Fruit fly (Drosophila melanogaster) whole organism, wandering third instar larva: Measurements from ENCODE around the gene Tbcc.

Experiments used
- Abd-B ChIP-seq: fragments of >200 bp; optimal IDR thresholded peaks from 2 replicates; lab custom pipeline; 2017; ENCODE audit warnings: missing biosample characterization, missing genetic modification characterization
- CG32264 ChIP-seq: fragments of 200-800 bp; sonication (Bioruptor generic); optimal IDR thresholded peaks from 2 replicates; lab custom pipeline; 2016; ENCODE audit warnings: missing biosample characterization, missing genetic modification characterization
- CG9705 ChIP-seq: fragments of 200-800 bp; sonication (Bioruptor generic); optimal IDR thresholded peaks from 2 replicates; lab custom pipeline; 2018; ENCODE audit warnings: missing biosample characterization, mild to moderate bottlenecking, missing genetic modification characterization
- CrebA ChIP-seq: fragments of 200-800 bp; sonication (Bioruptor generic); optimal IDR thresholded peaks from 2 replicates; lab custom pipeline; 2016; ENCODE audit warnings: missing biosample characterization, mild to moderate bottlenecking, missing genetic modification characterization, borderline replicate concordance
- Dfd ChIP-seq: fragments of >200 bp; optimal IDR thresholded peaks from 2 replicates; lab custom pipeline; 2017; ENCODE audit warnings: missing biosample characterization, missing genetic modification characterization
- Dif ChIP-seq: fragments of 200-275, 200-300 bp; sonication (Bioruptor generic); optimal IDR thresholded peaks from 2 replicates; lab custom pipeline; 2018; ENCODE audit warnings: missing biosample characterization, missing genetic modification characterization; ENCODE audit not compliant: partially characterized antibody
- GATAd ChIP-seq: sonication (Bioruptor generic); optimal IDR thresholded peaks from 2 replicates; lab custom pipeline; 2016; ENCODE audit warnings: missing biosample characterization, missing genetic modification characterization
- HLH106 ChIP-seq: fragments of 200-800 bp; optimal IDR thresholded peaks from 3 replicates; lab custom pipeline; 2019; ENCODE audit warnings: missing biosample characterization, mild to moderate bottlenecking, missing genetic modification characterization, moderate library complexity
- Hnf4 ChIP-seq: fragments of 200-800 bp; sonication (Bioruptor generic); optimal IDR thresholded peaks from 2 replicates; lab custom pipeline; 2016; ENCODE audit warnings: missing biosample characterization, mild to moderate bottlenecking, missing genetic modification characterization
- Hr78 ChIP-seq: fragments of >200 bp; optimal IDR thresholded peaks from 2 replicates; lab custom pipeline; 2017; ENCODE audit warnings: missing biosample characterization, missing genetic modification characterization
- Hr83 ChIP-seq: fragments of 200-300 bp; sonication (Bioruptor generic); optimal IDR thresholded peaks from 2 replicates; lab custom pipeline; 2016; ENCODE audit warnings: missing biosample characterization, mild to moderate bottlenecking, missing genetic modification characterization, moderate library complexity; ENCODE audit not compliant: poor library complexity, severe bottlenecking
- Jra ChIP-seq: sonication (Bioruptor generic); optimal IDR thresholded peaks from 2 replicates; lab custom pipeline; 2016; ENCODE audit warnings: missing biosample characterization, missing genetic modification characterization
- Mio ChIP-seq: sonication (Bioruptor generic); optimal IDR thresholded peaks from 2 replicates; lab custom pipeline; 2016; ENCODE audit warnings: missing biosample characterization, missing genetic modification characterization
- Myc ChIP-seq: fragments of >200 bp; optimal IDR thresholded peaks from 2 replicates; lab custom pipeline; 2017
- N ChIP-seq: fragments of >200 bp; optimal IDR thresholded peaks from 2 replicates; lab custom pipeline; 2018; ENCODE audit warnings: missing biosample characterization, missing external identifiers, missing genetic modification characterization
- OdsH ChIP-seq: fragments of 200-800 bp; sonication (Bioruptor generic); optimal IDR thresholded peaks from 2 replicates; lab custom pipeline; 2016; ENCODE audit warnings: missing biosample characterization, mild to moderate bottlenecking, missing genetic modification characterization
- Rel ChIP-seq, 2 experiments: fragments of 200-800 bp; sonication (Bioruptor generic) in 1 of 2; optimal IDR thresholded peaks; 2 replicates in 1 of 2; 3 replicates in 1 of 2; lab custom pipeline; 2016 to 2019; ENCODE audit warnings: mild to moderate bottlenecking in 2 of 2, missing biosample characterization in 2 of 2, missing genetic modification characterization in 2 of 2, moderate library complexity in 1 of 2
- Sp1 ChIP-seq: fragments of 200-800 bp; sonication (Bioruptor generic); optimal IDR thresholded peaks from 3 replicates; lab custom pipeline; 2019; ENCODE audit warnings: missing biosample characterization, mild to moderate bottlenecking, missing genetic modification characterization, moderate library complexity
- Vsx2 ChIP-seq: fragments of 200-300, 225-300 bp; sonication (Bioruptor generic); optimal IDR thresholded peaks from 2 replicates; lab custom pipeline; 2018; ENCODE audit warnings: missing biosample characterization, missing genetic modification characterization; ENCODE audit not compliant: partially characterized antibody
- br ChIP-seq: fragments of 200-800 bp; sonication (Bioruptor generic); optimal IDR thresholded peaks from 2 replicates; lab custom pipeline; 2016; ENCODE audit warnings: missing biosample characterization, missing genetic modification characterization
- brk ChIP-seq: fragments of 200-800 bp; sonication (Bioruptor generic); optimal IDR thresholded peaks from 2 replicates; lab custom pipeline; 2016; ENCODE audit warnings: missing biosample characterization, mild to moderate bottlenecking, missing genetic modification characterization
- dl ChIP-seq, 2 experiments: fragments of 175-275, 200-275 bp in 1 of 2; fragments of 200-275 bp in 1 of 2; sonication (Bioruptor generic); optimal IDR thresholded peaks; lab custom pipeline; 2018; ENCODE audit warnings: mild to moderate bottlenecking in 2 of 2, missing biosample characterization in 2 of 2, missing genetic modification characterization in 2 of 2, moderate library complexity in 2 of 2; ENCODE audit not compliant: partially characterized antibody in 2 of 2, insufficient read depth in 1 of 2
- dmrt93B ChIP-seq: fragments of 200-800 bp; sonication (Bioruptor generic); optimal IDR thresholded peaks from 2 replicates; lab custom pipeline; 2018; ENCODE audit warnings: missing biosample characterization, mild to moderate bottlenecking, missing genetic modification characterization
- dsf ChIP-seq: sonication (Bioruptor generic); optimal IDR thresholded peaks from 2 replicates; lab custom pipeline; 2016; ENCODE audit warnings: missing biosample characterization, missing genetic modification characterization, borderline replicate concordance
- ey ChIP-seq: fragments of 200-800 bp; sonication (Bioruptor generic); optimal IDR thresholded peaks from 2 replicates; lab custom pipeline; 2016; ENCODE audit warnings: missing biosample characterization, missing genetic modification characterization
- foxo ChIP-seq, 2 experiments: fragments of 200-800 bp; sonication (Bioruptor generic); optimal IDR thresholded peaks; 2 replicates in 1 of 2; 3 replicates in 1 of 2; lab custom pipeline; 2016 to 2017; ENCODE audit warnings: missing biosample characterization in 2 of 2, missing genetic modification characterization in 2 of 2
- fru ChIP-seq: fragments of 200-800 bp; sonication (Bioruptor generic); optimal IDR thresholded peaks from 3 replicates; lab custom pipeline; 2016; ENCODE audit warnings: missing biosample characterization, mild to moderate bottlenecking, missing genetic modification characterization
- h ChIP-seq: fragments of 200-800 bp; sonication (Bioruptor generic); optimal IDR thresholded peaks from 3 replicates; lab custom pipeline; 2016; ENCODE audit warnings: missing biosample characterization, mild to moderate bottlenecking, missing genetic modification characterization
- jim ChIP-seq: fragments of 175-275, 200-325 bp; sonication (Bioruptor generic); optimal IDR thresholded peaks from 2 replicates; lab custom pipeline; 2016; ENCODE audit warnings: missing biosample characterization, mild to moderate bottlenecking, missing genetic modification characterization
- lola ChIP-seq: fragments of >200 bp; optimal IDR thresholded peaks from 2 replicates; lab custom pipeline; 2017; ENCODE audit warnings: missing biosample characterization, missing genetic modification characterization
- pan ChIP-seq: fragments of >200 bp; optimal IDR thresholded peaks from 2 replicates; lab custom pipeline; 2017
- psq ChIP-seq: fragments of 200-800 bp; sonication (Bioruptor generic); optimal IDR thresholded peaks from 3 replicates; lab custom pipeline; 2017; ENCODE audit warnings: missing biosample characterization, mild to moderate bottlenecking, missing genetic modification characterization, moderate library complexity
- rgr ChIP-seq: fragments of 200-800 bp; sonication (Bioruptor generic); optimal IDR thresholded peaks from 3 replicates; lab custom pipeline; 2016; ENCODE audit warnings: missing biosample characterization, mild to moderate bottlenecking, missing genetic modification characterization
- sage ChIP-seq: fragments of 200-800 bp; sonication (Bioruptor generic); optimal IDR thresholded peaks from 2 replicates; lab custom pipeline; 2016; ENCODE audit warnings: missing biosample characterization, mild to moderate bottlenecking, missing genetic modification characterization
- sv ChIP-seq: fragments of 200-800 bp; sonication (Bioruptor generic); optimal IDR thresholded peaks from 3 replicates; lab custom pipeline; 2016; ENCODE audit warnings: missing biosample characterization, missing genetic modification characterization
- tai ChIP-seq: sonication (Bioruptor generic); optimal IDR thresholded peaks from 2 replicates; lab custom pipeline; 2016; ENCODE audit warnings: missing biosample characterization, missing genetic modification characterization
- usp ChIP-seq: fragments of >200 bp; optimal IDR thresholded peaks from 2 replicates; lab custom pipeline; 2017; ENCODE audit warnings: missing biosample characterization, missing genetic modification characterization
- woc ChIP-seq: sonication (Bioruptor generic); optimal IDR thresholded peaks from 2 replicates; lab custom pipeline; 2016; ENCODE audit warnings: missing biosample characterization, mild to moderate bottlenecking, missing genetic modification characterization

The Tbcc gene

DNA sequence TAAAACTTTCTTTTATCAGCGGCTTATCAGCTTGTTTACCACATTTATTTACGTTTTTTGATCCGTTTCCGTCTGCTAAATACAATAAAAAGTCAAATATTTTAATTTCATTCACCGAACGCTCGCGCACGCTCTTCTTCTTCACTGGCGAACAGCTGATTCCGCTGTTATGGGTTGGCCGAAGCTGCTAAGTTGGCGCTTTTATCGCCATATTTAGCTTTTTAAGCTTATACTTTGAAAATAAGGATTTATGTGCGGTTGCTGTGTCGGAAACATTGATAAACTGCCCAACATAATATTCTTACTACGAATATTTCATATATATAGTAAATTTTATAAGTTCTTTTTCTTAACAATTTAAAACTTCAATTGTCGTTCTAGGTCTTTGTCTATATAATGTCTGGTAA, 10.3 kb upstream of the Tbcc start, which contains the start of gene Naprt (continued):
- TF ChIP-seq sv (GFP tag; lab: Kevin White, UChicago) (no peak), usp (GFP tag; lab: Kevin White, UChicago) (no peak), OdsH (GFP tag; lab: Kevin White, UChicago) (peak; percentile 10), Jra (GFP tag; lab: Kevin White, UChicago) (no peak), psq (GFP tag; lab: Kevin White, UChicago) (no peak), Rel (GFP tag; optimal IDR thresholded peaks at IDR 0.05; lab: Kevin White, UChicago) (no peak), Rel (tag; optimal IDR thresholded peaks at IDR 0.05; lab: Kevin White, UChicago) (no peak), Sp1 (peak; percentile 10), HLH106 (tag; lab: Kevin White, UChicago) (peak; percentile 30), dmrt93B (GFP tag; lab: Kevin White, UChicago) (no peak), sage (GFP tag; lab: Kevin White, UChicago) (no peak), Myc (lab: Kevin White, UChicago) (peak; percentile 91), dl (GFP tag; optimal IDR thresholded peaks at IDR 0.05; lab: Kevin White, UChicago; ENCODE audit: insufficient read depth in 1 of 2, partially characterized antibody in 2 of 2) (no peak), Mio (GFP tag; lab: Kevin White, UChicago) (no peak)

- TF ChIP-seq sv (GFP tag; lab: Kevin White, UChicago) (no peak), Sp1 (peak; percentile 10), CG32264 (GFP tag; lab: Kevin White, UChicago) (no peak), OdsH (GFP tag; lab: Kevin White, UChicago) (no peak), GATAd (GFP tag; lab: Kevin White, UChicago) (no peak), CrebA (GFP tag; lab: Kevin White, UChicago) (no peak), Mio (GFP tag; lab: Kevin White, UChicago) (no peak), N (no peak), Rel (GFP tag; optimal IDR thresholded peaks at IDR 0.05; lab: Kevin White, UChicago) (no peak), Rel (tag; optimal IDR thresholded peaks at IDR 0.05; lab: Kevin White, UChicago) (no peak), rgr (peak; percentile 22), woc (GFP tag; lab: Kevin White, UChicago) (no peak), Hr83 (GFP tag; lab: Kevin White, UChicago) (no peak), dl (GFP tag; optimal IDR thresholded peaks at IDR 0.05; lab: Kevin White, UChicago; ENCODE audit: insufficient read depth in 1 of 2, partially characterized antibody in 2 of 2) (peak; percentile 80 to 84), Dfd (GFP tag; lab: Kevin White, UChicago) (no peak), Abd-B (GFP tag; lab: Kevin White, UChicago) (no peak), jim (GFP tag; lab: Kevin White, UChicago) (no peak), dsf (no peak), Dif (GFP tag; lab: Kevin White, UChicago) (peak; percentile 94), br (no peak), usp (GFP tag; lab: Kevin White, UChicago) (no peak), Jra (GFP tag; lab: Kevin White, UChicago) (no peak), fru (GFP tag; lab: Kevin White, UChicago) (peak; percentile 82), CG9705 (no peak), lola (no peak), foxo (GFP tag; optimal IDR thresholded peaks at IDR 0.05; lab: Kevin White, UChicago) (peak in 1 of 2 experiments; percentile 44), pan (lab: Kevin White, UChicago) (no peak), HLH106 (tag; lab: Kevin White, UChicago) (no peak), psq (GFP tag; lab: Kevin White, UChicago) (peak; percentile 15), tai (GFP tag; lab: Kevin White, UChicago) (no peak), Hnf4 (GFP tag; lab: Kevin White, UChicago) (no peak), dmrt93B (GFP tag; lab: Kevin White, UChicago) (no peak), ey (GFP tag; lab: Kevin White, UChicago) (no peak), brk (GFP tag; lab: Kevin White, UChicago) (no peak), Myc (lab: Kevin White, UChicago) (no peak), sage (GFP tag; lab: Kevin White, UChicago) (peak; percentile 25), Hr78 (GFP tag; lab: Kevin White, UChicago) (no peak), Vsx2 (GFP tag; lab: Kevin White, UChicago) (peak; percentile 80), h (GFP tag; lab: Kevin White, UChicago) (peak; percentile 37)
Observed at dm6 chr2L:4197143-4197912, 9.7 kb upstream of the Tbcc start.
